Fruit fly (Drosophila melanogaster) Kc167 (cell line): Measurements from ENCODE around the gene cu.

Experiments used
- Myc ChIP-seq: fragments of >200 bp; optimal IDR thresholded peaks from 2 replicates; lab custom pipeline; 2017; ENCODE audit warnings: missing external identifiers
- Sin3A ChIP-seq: fragments of >200 bp; optimal IDR thresholded peaks from 2 replicates; lab custom pipeline; 2018; ENCODE audit warnings: missing external identifiers
- h ChIP-seq: fragments of >200 bp; optimal IDR thresholded peaks from 3 replicates; lab custom pipeline; 2018; ENCODE audit warnings: missing external identifiers
- insv ChIP-seq: fragments of >200 bp; optimal IDR thresholded peaks from 3 replicates; lab custom pipeline; 2018; ENCODE audit warnings: missing external identifiers
- psq ChIP-seq: fragments of >200 bp; optimal IDR thresholded peaks from 2 replicates; lab custom pipeline; 2017; ENCODE audit warnings: missing external identifiers
- ttk ChIP-seq: sonication (Bioruptor generic); optimal IDR thresholded peaks from 2 replicates; lab custom pipeline; 2017; ENCODE audit warnings: missing external identifiers

Gene cu

dm6 chr3R:11175777-11176176 is 21.6 kb upstream of the cu start:
- TF ChIP-seq Sin3A (lab: Kevin White, UChicago) (no peak), insv (lab: Kevin White, UChicago) (no peak), ttk (lab: Kevin White, UChicago) (no peak), h (lab: Kevin White, UChicago) (no peak), Myc (lab: Kevin White, UChicago) (no peak), psq (lab: Kevin White, UChicago) (no peak)

- TF ChIP-seq ttk (lab: Kevin White, UChicago), result no peak
- TF ChIP-seq Myc (lab: Kevin White, UChicago), result no peak
- no peak for TF ChIP-seq psq (lab: Kevin White, UChicago)
- no peak for TF ChIP-seq h (lab: Kevin White, UChicago)
- no peak for TF ChIP-seq insv (lab: Kevin White, UChicago)
- TF ChIP-seq Sin3A (lab: Kevin White, UChicago), result no peak
Measured at dm6 chr3R:11177579-11177978, 19.8 kb upstream of the cu start.

- TF ChIP-seq Myc (lab: Kevin White, UChicago), result no peak
- TF ChIP-seq psq (lab: Kevin White, UChicago), result no peak
- TF ChIP-seq h (lab: Kevin White, UChicago), result no peak
- no peak for TF ChIP-seq insv (lab: Kevin White, UChicago)
- TF ChIP-seq Sin3A (lab: Kevin White, UChicago), result no peak
- no peak for TF ChIP-seq ttk (lab: Kevin White, UChicago)
Measured at dm6 chr3R:11178300-11178699, 19.1 kb upstream of the cu start.

- TF ChIP-seq Sin3A (lab: Kevin White, UChicago) (no peak), insv (lab: Kevin White, UChicago) (no peak), h (lab: Kevin White, UChicago) (no peak)
Measured at dm6 chr3R:11195792-11196191, 1.6 kb upstream of the cu start, which contains the start of gene CG18577. TSS of gene CG18577 (plus strand) at chr3R:11196092.

- TF ChIP-seq ttk (lab: Kevin White, UChicago), result no peak
- TF ChIP-seq psq (lab: Kevin White, UChicago), result no peak
- TF ChIP-seq Myc (lab: Kevin White, UChicago), result no peak
- TF ChIP-seq insv (lab: Kevin White, UChicago), result no peak
- no peak for TF ChIP-seq h (lab: Kevin White, UChicago)
- TF ChIP-seq Sin3A (lab: Kevin White, UChicago), result no peak
Measured at dm6 chr3R:11196648-11197388, 574 bp upstream of the cu start.

- TF ChIP-seq ttk (lab: Kevin White, UChicago) (no peak), Myc (lab: Kevin White, UChicago) (no peak), h (lab: Kevin White, UChicago) (no peak), psq (lab: Kevin White, UChicago) (no peak), insv (lab: Kevin White, UChicago) (no peak), Sin3A (lab: Kevin White, UChicago) (no peak)
Measured at dm6 chr3R:11198062-11198472, 675 bp downstream of the cu start.

- no peak for TF ChIP-seq Sin3A (lab: Kevin White, UChicago)
- TF ChIP-seq Myc (lab: Kevin White, UChicago), result no peak
- TF ChIP-seq h (lab: Kevin White, UChicago), result no peak
- no peak for TF ChIP-seq insv (lab: Kevin White, UChicago)
- TF ChIP-seq psq (lab: Kevin White, UChicago), result no peak
- no peak for TF ChIP-seq ttk (lab: Kevin White, UChicago)
Measured at dm6 chr3R:11199227-11199835, 1.9 kb downstream of the cu start.

dm6 chr3R:11200042-11200884 is 2.9 kb downstream of the cu start:
- TF ChIP-seq Myc (lab: Kevin White, UChicago) (no peak), Sin3A (lab: Kevin White, UChicago) (no peak), ttk (lab: Kevin White, UChicago) (no peak), h (lab: Kevin White, UChicago) (no peak), insv (lab: Kevin White, UChicago) (no peak), psq (lab: Kevin White, UChicago) (no peak)

dm6 chr3R:11200885-11201421 is 3.6 kb downstream of the cu start:
- no peak for TF ChIP-seq h (lab: Kevin White, UChicago)
- no peak for TF ChIP-seq Sin3A (lab: Kevin White, UChicago)
- no peak for TF ChIP-seq insv (lab: Kevin White, UChicago)
- no peak for TF ChIP-seq psq (lab: Kevin White, UChicago)
- no peak for TF ChIP-seq ttk (lab: Kevin White, UChicago)
- no peak for TF ChIP-seq Myc (lab: Kevin White, UChicago)

- no peak for TF ChIP-seq h (lab: Kevin White, UChicago)
- TF ChIP-seq ttk (lab: Kevin White, UChicago), result no peak
- TF ChIP-seq psq (lab: Kevin White, UChicago), result no peak
- no peak for TF ChIP-seq Sin3A (lab: Kevin White, UChicago)
- TF ChIP-seq insv (lab: Kevin White, UChicago), result no peak
- no peak for TF ChIP-seq Myc (lab: Kevin White, UChicago)
Measured at dm6 chr3R:11208766-11209331, 11.5 kb downstream of the cu start.
